Worm (Caenorhabditis elegans): ENCODE measurements around the gene Y46G5A.22.
A peak's percentile ranks its signal among the peaks of the same experiment; 100 is the strongest.

The Y46G5A.22 gene

ce11 chrII:12799927-12800522 is 18.4 kb downstream of the Y46G5A.22 start (continued):
- TF ChIP-seq let-607 (tag; optimal IDR thresholded peaks at IDR 0.05) (no peak), hsf-1 (GFP tag; IDR thresholded peaks at IDR 0.05) (peak; percentile 79), C17E4.6 (GFP tag; IDR thresholded peaks at IDR 0.05) (0 out of 2 replicates have a peak, but pooled peaks have one; percentile 33), dpl-1 (GFP tag; optimal IDR thresholded peaks at IDR 0.05) (peak; percentile 92), attf-6 (GFP tag; IDR thresholded peaks at IDR 0.05) (no peak), ztf-26 (tag; optimal IDR thresholded peaks at IDR 0.05) (no peak), ceh-40 (GFP tag; IDR thresholded peaks at IDR 0.05) (no peak), ceh-79 (tag; optimal IDR thresholded peaks at IDR 0.05) (no peak), athp-1 (tag; optimal IDR thresholded peaks at IDR 0.05) (no peak), ztf-18 (tag; optimal IDR thresholded peaks at IDR 0.05) (no peak), hlh-12 (tag; optimal IDR thresholded peaks at IDR 0.05) (no peak), dpff-1 (tag; optimal IDR thresholded peaks at IDR 0.05) (no peak), K12H6.12 (tag; optimal IDR thresholded peaks at IDR 0.05) (no peak), tlf-1 (GFP tag; optimal IDR thresholded peaks at IDR 0.05) (peak; percentile 38), aptf-3 (GFP tag; IDR thresholded peaks at IDR 0.05) (no peak), F57A8.1 (GFP tag; optimal IDR thresholded peaks at IDR 0.05) (no peak), zfh-2 (GFP tag; conservative IDR thresholded peaks at IDR 0.05) (no peak), F52B5.7 (tag; optimal IDR thresholded peaks at IDR 0.05) (no peak), cebp-2 (GFP tag; IDR thresholded peaks at IDR 0.05) (no peak), T26A5.8 (tag; optimal IDR thresholded peaks at IDR 0.05) (no peak), attf-5 (GFP tag; optimal IDR thresholded peaks at IDR 0.05) (peak; percentile 14), nhr-179 (tag; optimal IDR thresholded peaks at IDR 0.05) (no peak), Y79H2A.3 (GFP tag; conservative IDR thresholded peaks at IDR 0.05) (no peak), B0261.1 (tag; optimal IDR thresholded peaks at IDR 0.05) (no peak), Y56A3A.18 (GFP tag; IDR thresholded peaks at IDR 0.05) (no peak), mes-4 (tag; optimal IDR thresholded peaks at IDR 0.05) (no peak), hmg-20 (GFP tag; IDR thresholded peaks at IDR 0.05) (no peak), ztf-28 (GFP tag; IDR thresholded peaks at IDR 0.05) (peak; percentile 79; the same call in 1 of the 2 replicates), madf-6 (GFP tag; IDR thresholded peaks at IDR 0.05) (peak; percentile 97), attf-3 (GFP tag; conservative IDR thresholded peaks at IDR 0.05) (0 out of 2 replicates have a peak, but pooled peaks have one; percentile 57), aptf-2 (GFP tag; conservative IDR thresholded peaks at IDR 0.05) (no peak), lin-40 (tag; optimal IDR thresholded peaks at IDR 0.05) (peak; percentile 7), him-1 (tag; optimal IDR thresholded peaks at IDR 0.05) (peak; percentile 66), F37B4.10 (GFP tag; IDR thresholded peaks at IDR 0.05) (no peak), lin-26 (GFP tag; IDR thresholded peaks at IDR 0.05) (no peak), sdz-38 (tag; optimal IDR thresholded peaks at IDR 0.05) (no peak), ztf-3 (GFP tag; optimal IDR thresholded peaks at IDR 0.05) (no peak), hmg-1.2 (GFP tag; IDR thresholded peaks at IDR 0.05) (peak; percentile 54), ceh-91 (GFP tag; IDR thresholded peaks at IDR 0.05) (peak; percentile 89), F23B12.7 (tag; optimal IDR thresholded peaks at IDR 0.05; ENCODE audit: insufficient read depth) (no peak), F33H1.4 (GFP tag; IDR thresholded peaks at IDR 0.05) (peak; percentile 84), nhr-80 (tag; optimal IDR thresholded peaks at IDR 0.05) (no peak), nfya-2 (GFP tag; IDR thresholded peaks at IDR 0.05) (no peak), snpc-1.3 (tag; optimal IDR thresholded peaks at IDR 0.05; ENCODE audit: insufficient read depth) (peak; percentile 50), Y53G8AR.9 (GFP tag; conservative IDR thresholded peaks at IDR 0.05) (no peak), somi-1 (GFP tag; optimal IDR thresholded peaks at IDR 0.05) (no peak), ets-4 (GFP tag; optimal IDR thresholded peaks at IDR 0.05) (no peak), bed-1 (GFP tag; IDR thresholded peaks at IDR 0.05) (no peak), C06A6.2 (GFP tag; conservative IDR thresholded peaks at IDR 0.05) (no peak)
